Fruit fly (Drosophila melanogaster) whole organism: Measurements from ENCODE around the gene CG42571.

ENCODE experiments used
- CG8478 ChIP-seq: fragments of >200 bp; optimal IDR thresholded peaks from 2 replicates; lab custom pipeline; 2018; ENCODE audit warnings: inconsistent platforms
- Dll ChIP-seq: fragments of >200 bp; optimal IDR thresholded peaks from 2 replicates; lab custom pipeline; 2017
- EcR ChIP-seq, 2 experiments: fragments of >200 bp; optimal IDR thresholded peaks; 2 replicates each; lab custom pipeline; 2017; ENCODE audit warnings: missing biosample characterization in 2 of 2, missing genetic modification characterization in 2 of 2, missing genetic modification reagents in 2 of 2
- pan ChIP-seq: fragments of >200 bp; optimal IDR thresholded peaks from 2 replicates; lab custom pipeline; 2017
- psq ChIP-seq: fragments of >200 bp; optimal IDR thresholded peaks from 2 replicates; lab custom pipeline; 2017
- usp ChIP-seq: fragments of >200 bp; optimal IDR thresholded peaks from 2 replicates; lab custom pipeline; 2017; ENCODE audit warnings: missing biosample characterization, missing genetic modification characterization, mixed read lengths

Gene CG42571

DNA sequence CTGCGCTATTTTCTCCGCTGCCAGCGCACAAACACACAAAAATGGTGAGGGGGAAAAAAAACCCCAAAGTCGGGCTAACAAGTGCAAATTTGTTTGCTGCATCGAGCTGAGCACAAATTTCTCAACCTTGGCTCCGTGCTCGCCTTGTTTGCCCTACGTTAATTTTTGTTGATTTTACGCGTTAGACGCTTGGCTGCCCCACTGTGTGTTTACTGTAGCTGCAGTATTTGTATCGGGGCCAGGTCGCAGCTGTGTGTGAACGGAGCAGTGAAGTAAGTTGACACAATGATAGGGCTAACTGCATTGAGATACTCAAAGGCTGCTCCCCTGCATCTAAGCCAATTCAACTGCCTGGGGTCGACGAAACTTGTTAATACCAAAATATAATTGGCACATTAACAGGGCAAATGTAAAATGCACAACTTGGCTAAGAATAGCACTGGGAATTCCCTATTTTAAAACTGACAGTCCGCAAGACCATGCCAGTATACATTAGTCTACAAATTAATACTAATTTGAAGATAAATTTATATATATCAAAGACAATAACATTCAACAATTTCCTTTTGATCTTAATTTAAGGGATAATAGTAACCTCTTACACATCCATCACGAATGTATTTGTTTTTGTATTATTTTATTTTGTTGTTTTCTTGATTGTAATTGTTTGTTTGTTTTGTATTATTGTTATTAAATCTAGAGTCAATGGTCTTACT is at the start of gene CG42571:
CG42571 (plus strand) TSS at position 666 of the 716 bp plus-strand sequence.
- TF ChIP-seq EcR (GFP tag; optimal IDR thresholded peaks at IDR 0.05; lab: Kevin White, UChicago) (no peak), pan (lab: Kevin White, UChicago) (no peak), usp (GFP tag; lab: Kevin White, UChicago) (no peak)

DNA sequence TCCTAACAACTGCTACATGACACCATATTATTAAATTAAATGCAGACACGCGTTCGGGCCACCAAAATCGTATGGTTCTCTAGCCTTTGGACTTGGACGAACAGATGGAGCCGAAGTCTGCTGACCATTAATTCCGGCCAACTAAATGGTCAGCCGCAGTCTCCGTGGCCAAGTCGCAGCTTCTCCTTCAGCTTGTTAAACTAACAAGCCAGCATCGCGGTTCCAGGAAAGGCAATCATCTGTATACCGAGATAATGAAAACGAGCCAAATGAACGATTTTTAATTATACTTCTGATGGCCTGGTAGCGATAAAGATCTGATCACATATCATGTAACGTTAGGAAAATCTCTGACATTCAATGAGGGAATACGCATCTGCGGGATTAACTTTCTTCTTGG is 46.3 kb upstream of the CG42571 start:
- TF ChIP-seq usp (GFP tag; lab: Kevin White, UChicago) (no peak), pan (lab: Kevin White, UChicago) (no peak), psq (lab: Kevin White, UChicago) (no peak), EcR (GFP tag; optimal IDR thresholded peaks at IDR 0.05; lab: Kevin White, UChicago) (no peak), CG8478 (lab: Kevin White, UChicago) (no peak), Dll (lab: Kevin White, UChicago) (no peak)

DNA sequence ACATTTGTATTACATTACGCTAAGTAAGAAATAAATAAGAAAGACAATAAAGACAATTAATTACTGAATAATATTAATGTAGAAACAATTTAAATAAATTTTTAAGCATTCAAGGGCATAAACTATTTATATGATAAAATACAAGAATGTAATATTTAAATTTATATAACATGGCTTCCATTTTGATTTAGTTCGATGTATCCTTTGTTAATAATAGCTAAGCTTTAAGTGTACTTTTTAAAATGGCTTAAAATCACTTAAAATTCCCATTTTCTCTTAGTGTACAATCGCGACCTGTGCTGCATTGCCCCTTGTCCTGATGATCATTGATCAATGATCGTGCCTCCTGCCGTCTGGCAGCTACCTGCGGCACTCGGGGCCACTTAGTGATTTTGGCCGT is 45.8 kb upstream of the CG42571 start:
- TF ChIP-seq EcR (GFP tag; optimal IDR thresholded peaks at IDR 0.05; lab: Kevin White, UChicago) (no peak), usp (GFP tag; lab: Kevin White, UChicago) (no peak), Dll (lab: Kevin White, UChicago) (no peak), CG8478 (lab: Kevin White, UChicago) (no peak), psq (lab: Kevin White, UChicago) (no peak), pan (lab: Kevin White, UChicago) (no peak)

DNA sequence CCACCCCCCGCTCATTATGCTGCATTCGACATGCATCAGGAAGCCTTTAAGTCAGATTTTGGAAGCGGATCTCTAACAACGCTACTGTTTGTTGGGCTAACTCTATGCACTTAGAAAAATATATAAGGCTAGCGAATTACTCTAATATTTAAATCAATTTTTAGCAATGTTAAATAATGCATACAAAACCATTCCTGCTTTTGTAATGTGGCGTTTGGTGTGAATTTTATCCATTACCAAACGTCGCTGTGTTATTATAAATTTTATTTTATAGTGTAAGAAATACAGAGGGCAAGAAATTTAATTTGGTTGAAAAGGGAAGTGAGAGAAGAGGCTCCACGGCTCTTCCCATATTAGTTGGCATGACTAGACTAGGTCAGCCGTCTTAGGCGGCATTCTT is 43.5 kb upstream of the CG42571 start:
- TF ChIP-seq usp (GFP tag; lab: Kevin White, UChicago) (no peak), EcR (GFP tag; optimal IDR thresholded peaks at IDR 0.05; lab: Kevin White, UChicago) (no peak), pan (lab: Kevin White, UChicago) (no peak)

DNA sequence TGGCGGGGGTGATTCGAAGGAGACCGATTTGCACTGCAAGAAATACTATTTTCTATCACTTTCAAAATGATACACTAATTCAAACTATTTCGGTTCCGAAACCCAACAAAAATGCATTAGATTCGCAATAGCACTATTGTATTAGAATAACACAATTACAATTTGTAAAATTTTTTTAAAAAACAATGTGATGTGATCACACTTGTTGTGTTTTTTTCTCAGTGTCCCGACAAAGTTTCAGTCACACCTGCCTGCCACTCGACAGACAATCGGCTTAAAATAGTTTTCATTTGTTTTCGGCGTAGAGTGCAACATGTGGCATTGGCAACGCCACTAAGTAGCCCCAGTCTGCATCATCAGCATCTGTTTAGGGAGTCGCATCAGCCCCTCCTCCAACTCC is 41.1 kb upstream of the CG42571 start:
- TF ChIP-seq psq (lab: Kevin White, UChicago), result no peak
- TF ChIP-seq usp (GFP tag; lab: Kevin White, UChicago), result no peak
- TF ChIP-seq EcR (GFP tag; optimal IDR thresholded peaks at IDR 0.05; lab: Kevin White, UChicago), result no peak
- TF ChIP-seq CG8478 (lab: Kevin White, UChicago), result no peak
- no peak for TF ChIP-seq Dll (lab: Kevin White, UChicago)
- TF ChIP-seq pan (lab: Kevin White, UChicago), result no peak

DNA sequence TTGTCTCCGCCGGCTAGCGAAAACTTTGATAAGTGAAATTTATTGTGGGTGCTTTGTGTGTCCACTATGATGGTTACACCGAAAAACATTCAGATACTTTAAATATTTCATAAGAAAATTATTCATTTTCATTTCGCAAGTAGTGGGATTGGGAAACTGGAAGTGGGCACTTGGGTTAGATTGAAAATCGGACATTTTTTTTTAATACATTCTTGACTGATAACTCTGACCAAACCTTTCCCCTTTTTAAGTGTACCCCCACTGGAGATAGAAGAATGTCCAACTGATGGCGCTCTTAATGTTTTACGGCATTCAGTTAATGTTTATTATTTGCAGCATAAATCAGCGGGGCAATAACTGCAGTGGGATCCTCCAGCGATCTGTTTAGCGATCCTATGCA is 38.6 kb upstream of the CG42571 start:
- TF ChIP-seq psq (lab: Kevin White, UChicago), result no peak
- TF ChIP-seq EcR (GFP tag; optimal IDR thresholded peaks at IDR 0.05; lab: Kevin White, UChicago), result no peak
- TF ChIP-seq usp (GFP tag; lab: Kevin White, UChicago), result no peak
- TF ChIP-seq Dll (lab: Kevin White, UChicago), result no peak
- TF ChIP-seq pan (lab: Kevin White, UChicago), result no peak
- TF ChIP-seq CG8478 (lab: Kevin White, UChicago), result no peak

DNA sequence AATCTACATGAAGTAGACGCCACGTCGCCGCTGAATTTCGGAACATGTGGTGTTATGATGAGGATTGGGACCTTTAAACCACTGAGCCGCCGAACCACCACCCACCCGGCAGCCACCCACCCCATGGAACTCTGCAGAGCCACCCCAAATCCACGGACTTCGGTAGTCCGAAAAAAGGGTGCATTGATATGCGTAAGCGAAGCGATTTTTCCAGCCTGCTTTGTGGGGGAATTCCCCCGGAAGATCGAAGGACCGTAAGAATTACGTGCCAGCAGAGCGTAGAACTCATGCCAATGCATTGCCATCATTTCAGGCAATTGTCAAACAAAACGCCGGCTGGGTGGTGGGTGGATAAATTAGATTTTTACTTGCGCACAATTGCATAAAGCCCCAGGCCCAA is 38.0 kb upstream of the CG42571 start:
- TF ChIP-seq usp (GFP tag; lab: Kevin White, UChicago), result no peak
- TF ChIP-seq psq (lab: Kevin White, UChicago), result no peak
- no peak for TF ChIP-seq CG8478 (lab: Kevin White, UChicago)
- TF ChIP-seq EcR (GFP tag; optimal IDR thresholded peaks at IDR 0.05; lab: Kevin White, UChicago), result no peak
- no peak for TF ChIP-seq pan (lab: Kevin White, UChicago)
- no peak for TF ChIP-seq Dll (lab: Kevin White, UChicago)

DNA sequence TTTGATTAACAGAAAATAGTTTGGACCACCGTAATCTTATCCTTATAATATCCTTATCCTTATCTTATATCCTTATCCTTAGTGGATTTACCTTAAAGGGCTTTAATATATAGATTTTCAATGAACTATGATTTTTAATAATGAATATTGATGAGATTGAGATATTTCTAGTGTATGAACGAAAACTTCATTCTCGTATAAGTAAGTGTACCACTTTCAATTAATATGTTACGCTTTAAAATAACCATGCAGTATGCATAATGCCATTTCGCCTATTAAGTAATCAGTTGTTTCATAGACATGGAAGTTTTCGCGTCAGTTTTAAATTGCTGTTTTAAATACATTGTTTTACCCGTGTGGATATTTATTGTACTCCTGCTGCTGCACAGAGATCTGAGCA is 36.8 kb upstream of the CG42571 start, which contains the start of gene CG7304:
CG7304 (plus strand) TSS at position 301 of the 400 bp plus-strand sequence.
- TF ChIP-seq EcR (GFP tag; optimal IDR thresholded peaks at IDR 0.05; lab: Kevin White, UChicago) (no peak), usp (GFP tag; lab: Kevin White, UChicago) (no peak), pan (lab: Kevin White, UChicago) (no peak), CG8478 (lab: Kevin White, UChicago) (no peak), psq (lab: Kevin White, UChicago) (no peak), Dll (lab: Kevin White, UChicago) (no peak)

DNA sequence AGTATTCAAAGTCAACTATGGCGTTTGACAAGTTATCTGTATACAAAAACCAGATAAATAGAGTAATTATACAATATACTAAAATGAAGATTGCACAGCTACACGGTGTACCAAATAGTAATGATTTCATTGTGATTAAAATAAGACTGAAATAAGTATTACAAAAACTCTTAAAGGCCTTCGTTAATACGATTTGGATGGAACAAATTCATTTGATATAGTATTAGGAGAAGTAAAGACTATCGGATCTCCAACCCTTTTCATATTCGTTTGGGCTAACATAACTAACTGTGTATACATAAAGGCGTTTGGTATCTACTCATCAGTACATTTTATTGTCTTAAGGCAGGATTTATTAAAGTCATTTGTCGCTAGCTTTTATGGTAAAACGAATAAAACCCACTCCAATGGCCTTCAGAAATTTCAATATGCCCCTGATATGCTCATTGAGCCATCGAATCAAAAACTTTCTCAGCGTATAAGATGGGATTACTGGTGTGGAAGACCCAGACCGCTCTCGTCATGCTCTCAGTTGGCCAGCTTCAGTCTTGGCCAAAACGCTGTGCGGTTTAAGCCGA is 32.8 kb upstream of the CG42571 start, which contains the start of the genes CG7579 and Pgant8:
CG7579 (minus strand) TSS at position 101 of the 578 bp plus-strand sequence.
Pgant8 (plus strand) TSS at position 528 of the 578 bp plus-strand sequence.
- TF ChIP-seq pan (lab: Kevin White, UChicago), result no peak
- no peak for TF ChIP-seq CG8478 (lab: Kevin White, UChicago)
- no peak for TF ChIP-seq usp (GFP tag; lab: Kevin White, UChicago)
- no peak for TF ChIP-seq EcR (GFP tag; optimal IDR thresholded peaks at IDR 0.05; lab: Kevin White, UChicago)
- no peak for TF ChIP-seq psq (lab: Kevin White, UChicago)

DNA sequence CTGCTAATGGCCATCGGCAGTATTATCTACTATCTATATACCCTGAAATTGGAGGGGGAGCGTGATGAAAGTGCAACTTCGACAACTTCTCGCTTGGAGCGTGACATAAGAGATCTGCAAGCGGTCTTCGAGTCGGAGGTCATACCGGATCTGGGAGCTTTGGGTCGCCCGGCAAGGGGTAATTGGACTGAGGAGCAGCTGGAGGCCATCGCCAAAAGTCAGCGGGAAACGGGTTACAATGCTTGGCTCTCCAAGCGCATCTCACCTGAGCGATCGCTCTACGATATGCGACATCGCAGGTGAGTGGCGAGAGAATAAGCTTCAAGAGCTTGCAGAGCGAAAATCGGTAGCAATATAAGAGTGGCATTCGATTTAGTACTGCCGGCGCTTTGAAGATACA is 32.2 kb upstream of the CG42571 start:
- TF ChIP-seq EcR (GFP tag; optimal IDR thresholded peaks at IDR 0.05; lab: Kevin White, UChicago) (no peak), psq (lab: Kevin White, UChicago) (no peak), usp (GFP tag; lab: Kevin White, UChicago) (no peak), pan (lab: Kevin White, UChicago) (no peak), Dll (lab: Kevin White, UChicago) (no peak), CG8478 (lab: Kevin White, UChicago) (no peak)

DNA sequence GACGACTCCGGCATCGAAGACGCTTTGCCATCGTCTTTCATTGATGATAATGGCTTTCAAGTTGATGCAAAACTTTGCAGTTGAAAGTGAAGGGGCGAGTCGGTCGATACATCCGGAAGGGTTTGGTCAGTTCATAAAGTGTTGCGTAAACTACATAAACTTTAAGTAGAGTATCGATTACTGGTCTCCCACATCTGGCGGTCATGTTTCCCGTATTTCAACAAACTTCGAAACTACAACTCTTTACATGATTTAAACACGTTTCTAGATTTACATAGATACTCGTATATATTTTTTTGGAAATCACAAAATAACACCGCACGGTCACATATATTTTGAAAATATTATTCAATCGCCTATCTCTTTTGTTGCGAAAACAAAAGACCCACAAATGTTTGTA is 28.5 kb upstream of the CG42571 start, which contains the start of gene CG34452:
CG34452 (minus strand) TSS at position 101 of the 400 bp plus-strand sequence.
- TF ChIP-seq usp (GFP tag; lab: Kevin White, UChicago) (no peak), pan (lab: Kevin White, UChicago) (no peak), psq (lab: Kevin White, UChicago) (no peak), Dll (lab: Kevin White, UChicago) (no peak), EcR (GFP tag; optimal IDR thresholded peaks at IDR 0.05; lab: Kevin White, UChicago) (no peak), CG8478 (lab: Kevin White, UChicago) (no peak)
